Worm (Caenorhabditis elegans) whole organism, L2 larva: Measurements from ENCODE around the gene K02G10.15.

ENCODE experiments used
- aly-2 ChIP-seq: fragments of 150-350 bp; optimal IDR thresholded peaks from 2 replicates; lab custom pipeline; 2014; ENCODE audit warnings: missing biosample characterization, missing genetic modification characterization
- ama-1 ChIP-seq: fragments of 150-350 bp; optimal IDR thresholded peaks from 2 replicates; lab custom pipeline; 2018; ENCODE audit warnings: inconsistent platforms
- nhr-11 ChIP-seq: fragments of 150-350 bp; optimal IDR thresholded peaks from 2 replicates; lab custom pipeline; 2014; ENCODE audit warnings: missing biosample characterization, missing genetic modification characterization
- nhr-12 ChIP-seq: fragments of 150-350 bp; optimal IDR thresholded peaks from 2 replicates; lab custom pipeline; 2014; ENCODE audit warnings: missing biosample characterization, missing genetic modification characterization
- peb-1 ChIP-seq: fragments of 150-350 bp; optimal IDR thresholded peaks from 2 replicates; lab custom pipeline; 2014; ENCODE audit warnings: missing biosample characterization, missing genetic modification characterization
- skn-1 ChIP-seq: sonication (generic microtip); optimal IDR thresholded peaks from 2 replicates; lab custom pipeline; 2017; ENCODE audit warnings: missing biosample characterization, missing genetic modification characterization

ce11 chrX:4654057-4654456 lies 28.5 kb downstream of the K02G10.15 start, which contains the start of gene ceh-1:
- no peak for TF ChIP-seq skn-1 (tag; lab: Kevin White, UChicago)
- no peak for TF ChIP-seq nhr-11 (tag; lab: Kevin White, UChicago)
- no peak for TF ChIP-seq peb-1 (tag; lab: Kevin White, UChicago)
- TF ChIP-seq ama-1 (lab: Kevin White, UChicago): no peak
- TF ChIP-seq nhr-12 (tag; lab: Kevin White, UChicago): no peak
- TF ChIP-seq aly-2: no peak
